Worm (Caenorhabditis elegans): ENCODE results near the gene nep-1.
A peak's percentile ranks its signal among the peaks of the same experiment; 100 is the strongest.

The nep-1 gene

ce11 chrII:11685177-11685576 is 28.2 kb upstream of the nep-1 start, which contains the start of gene C47D12.5:
TSS of gene C47D12.5 (minus strand) at chrII:11685277.
- TF ChIP-seq lin-32 (GFP tag; optimal IDR thresholded peaks at IDR 0.05) (no peak), sptf-1 (tag; optimal IDR thresholded peaks at IDR 0.05) (no peak), unc-120 (tag; optimal IDR thresholded peaks at IDR 0.05; ENCODE audit: poor library complexity, severe bottlenecking) (no peak), nhr-28 (tag; optimal IDR thresholded peaks at IDR 0.05) (no peak), ceh-43 (GFP tag; optimal IDR thresholded peaks at IDR 0.05) (no peak), blmp-1 (tag; optimal IDR thresholded peaks at IDR 0.05) (no peak), sem-2 (GFP tag; optimal IDR thresholded peaks at IDR 0.05) (no peak), mep-1 (tag; optimal IDR thresholded peaks at IDR 0.05) (no peak), hlh-1 (tag; optimal IDR thresholded peaks at IDR 0.05) (no peak), ces-1 (GFP tag; optimal IDR thresholded peaks at IDR 0.05) (no peak)

- TF ChIP-seq lsy-2 (tag; optimal IDR thresholded peaks at IDR 0.05) (no peak), ceh-39 (tag; optimal IDR thresholded peaks at IDR 0.05) (peak; percentile 1)
Observed at ce11 chrII:11681136-11681824, 24.3 kb upstream of the nep-1 start, which contains the start of the genes sfxn-1.4 and C47D12.4. TSS of gene sfxn-1.4 (minus strand) at chrII:11681236. TSS of gene C47D12.4 (plus strand) at chrII:11681774.

- no peak for TF ChIP-seq drap-1 (GFP tag; optimal IDR thresholded peaks at IDR 0.05)
- TF ChIP-seq ces-1 (GFP tag; optimal IDR thresholded peaks at IDR 0.05), result no peak
- no peak for TF ChIP-seq ztf-11 (tag; optimal IDR thresholded peaks at IDR 0.05)
- no peak for TF ChIP-seq nhr-237 (tag; optimal IDR thresholded peaks at IDR 0.05)
- TF ChIP-seq unc-62 (GFP tag; optimal IDR thresholded peaks at IDR 0.05), result no peak
- no peak for TF ChIP-seq sptf-1 (tag; optimal IDR thresholded peaks at IDR 0.05)
- no peak for TF ChIP-seq unc-120 (tag; optimal IDR thresholded peaks at IDR 0.05; ENCODE audit: poor library complexity, severe bottlenecking)
- TF ChIP-seq lsy-2 (tag; optimal IDR thresholded peaks at IDR 0.05), result no peak
- TF ChIP-seq mls-2 (tag; optimal IDR thresholded peaks at IDR 0.05), result no peak
- no peak for TF ChIP-seq pha-4 (tag; optimal IDR thresholded peaks at IDR 0.05)
Observed at ce11 chrII:11680220-11680619, 23.2 kb upstream of the nep-1 start.

- TF ChIP-seq sem-2 (GFP tag; optimal IDR thresholded peaks at IDR 0.05) (no peak), pha-4 (tag; optimal IDR thresholded peaks at IDR 0.05) (peak; percentile 49), mab-5 (tag; optimal IDR thresholded peaks at IDR 0.05) (no peak), lin-13 (tag; optimal IDR thresholded peaks at IDR 0.05) (peak; percentile 72)
Observed at ce11 chrII:11675877-11676473, 19.0 kb upstream of the nep-1 start, which contains the start of the genes trr-1 and C47D12.2. TSS of gene trr-1 (minus strand) at chrII:11675927. TSS of gene C47D12.2 (plus strand) at chrII:11676306.

ce11 chrII:11658854-11659253 is 1.9 kb upstream of the nep-1 start:
- TF ChIP-seq lsy-2 (tag; optimal IDR thresholded peaks at IDR 0.05) (no peak), flh-1 (GFP tag; optimal IDR thresholded peaks at IDR 0.05) (no peak), nhr-28 (tag; optimal IDR thresholded peaks at IDR 0.05) (no peak), lin-13 (tag; optimal IDR thresholded peaks at IDR 0.05) (no peak), hlh-1 (tag; optimal IDR thresholded peaks at IDR 0.05) (no peak), blmp-1 (tag; optimal IDR thresholded peaks at IDR 0.05) (no peak)

- TF ChIP-seq ceh-39 (tag; optimal IDR thresholded peaks at IDR 0.05) (peak; percentile 33), nhr-2 (tag; optimal IDR thresholded peaks at IDR 0.05) (no peak), mab-5 (tag; optimal IDR thresholded peaks at IDR 0.05) (no peak), mep-1 (tag; optimal IDR thresholded peaks at IDR 0.05) (peak; percentile 90), elt-3 (tag; optimal IDR thresholded peaks at IDR 0.05) (no peak), nhr-237 (tag; optimal IDR thresholded peaks at IDR 0.05) (peak; percentile 4), lsy-2 (tag; optimal IDR thresholded peaks at IDR 0.05) (peak; percentile 73)
Observed at ce11 chrII:11652679-11653174, 4.3 kb downstream of the nep-1 start, which contains the start of the genes rad-23 and rpn-12. TSS of gene rad-23 (minus strand) at chrII:11652729. TSS of gene rpn-12 (plus strand) at chrII:11653124.

ce11 chrII:11652125-11652524 is 4.9 kb downstream of the nep-1 start:
- TF ChIP-seq mls-2 (tag; optimal IDR thresholded peaks at IDR 0.05), result no peak
- TF ChIP-seq mep-1 (tag; optimal IDR thresholded peaks at IDR 0.05), result no peak
- TF ChIP-seq unc-39 (tag; optimal IDR thresholded peaks at IDR 0.05), result no peak
- TF ChIP-seq zip-8 (tag; optimal IDR thresholded peaks at IDR 0.05), result no peak
- no peak for TF ChIP-seq nhr-28 (tag; optimal IDR thresholded peaks at IDR 0.05)
- TF ChIP-seq nhr-12 (tag; optimal IDR thresholded peaks at IDR 0.05), result no peak
- TF ChIP-seq lin-13 (tag; optimal IDR thresholded peaks at IDR 0.05), result no peak
- TF ChIP-seq elt-3 (tag; optimal IDR thresholded peaks at IDR 0.05), result no peak
- no peak for TF ChIP-seq ham-2 (GFP tag; optimal IDR thresholded peaks at IDR 0.05)
- TF ChIP-seq drap-1 (GFP tag; optimal IDR thresholded peaks at IDR 0.05), result no peak
- TF ChIP-seq lin-32 (GFP tag; optimal IDR thresholded peaks at IDR 0.05), result no peak
